Fruit fly (Drosophila melanogaster) whole organism, adult: ENCODE results near the gene CG31468.
A peak's percentile ranks its signal among the peaks of the same experiment; 100 is the strongest.

Experiments used
- CG11617 ChIP-seq: fragments of 200-800 bp; sonication (Bioruptor generic); optimal IDR thresholded peaks from 2 replicates; lab custom pipeline; 2017; ENCODE audit warnings: mild to moderate bottlenecking, missing biosample characterization, missing genetic modification reagents, missing genetic modification characterization
- CG14711 ChIP-seq: fragments of 200-800 bp; sonication (Bioruptor generic); optimal IDR thresholded peaks from 2 replicates; lab custom pipeline; 2018; ENCODE audit warnings: missing biosample characterization, mild to moderate bottlenecking, missing genetic modification characterization, moderate library complexity
- CG1620 ChIP-seq: fragments of 200-800 bp; sonication (Bioruptor generic); optimal IDR thresholded peaks from 2 replicates; lab custom pipeline; 2016; ENCODE audit warnings: missing biosample characterization, missing genetic modification characterization
- CG33017 ChIP-seq: fragments of 200-800 bp; sonication (Bioruptor generic); optimal IDR thresholded peaks from 2 replicates; lab custom pipeline; 2018; ENCODE audit warnings: missing biosample characterization, mild to moderate bottlenecking, missing genetic modification characterization, moderate library complexity
- Crg-1 ChIP-seq: fragments of 200-800 bp; sonication (Bioruptor generic); optimal IDR thresholded peaks from 2 replicates; lab custom pipeline; 2016; ENCODE audit warnings: missing biosample characterization, missing genetic modification characterization
- Hr96 ChIP-seq: fragments of 200-800 bp; sonication (Bioruptor generic); optimal IDR thresholded peaks from 2 replicates; lab custom pipeline; 2016; ENCODE audit warnings: missing biosample characterization, missing genetic modification characterization
- bab1 ChIP-seq: fragments of 200-800 bp; sonication (Bioruptor generic); optimal IDR thresholded peaks from 3 replicates; lab custom pipeline; 2019; ENCODE audit warnings: missing biosample characterization, mild to moderate bottlenecking, missing genetic modification characterization, moderate library complexity
- cic ChIP-seq: fragments of 200-800 bp; sonication (Bioruptor generic); optimal IDR thresholded peaks from 2 replicates; lab custom pipeline; 2017; ENCODE audit warnings: missing biosample characterization, mild to moderate bottlenecking, missing genetic modification characterization, moderate library complexity
- cnc ChIP-seq, 2 experiments: fragments of >200 bp; optimal IDR thresholded peaks; 2 replicates each; lab custom pipeline; 2017
- kay ChIP-seq: fragments of 200-800 bp; sonication (Bioruptor generic); peaks from one replicate; lab custom pipeline; 2016; ENCODE audit warnings: missing biosample characterization, missing genetic modification characterization, borderline replicate concordance
- pad ChIP-seq: fragments of 200-800 bp; sonication (Bioruptor generic); optimal IDR thresholded peaks from 3 replicates; lab custom pipeline; 2017; ENCODE audit warnings: missing biosample characterization, missing genetic modification characterization, mild to moderate bottlenecking, moderate library complexity, missing genetic modification reagents
- tj ChIP-seq: fragments of 200-800 bp; sonication (Bioruptor generic); optimal IDR thresholded peaks from 3 replicates; lab custom pipeline; 2017; ENCODE audit warnings: missing biosample characterization, mild to moderate bottlenecking, missing genetic modification characterization, moderate library complexity

dm6 chr3R:23732533-23732932 lies 32.4 kb upstream of the CG31468 start:
- TF ChIP-seq CG11617 (GFP tag; lab: Kevin White, UChicago): no peak
- TF ChIP-seq CG33017 (tag; lab: Kevin White, UChicago): no peak
- TF ChIP-seq tj (GFP tag; lab: Kevin White, UChicago): no peak
- TF ChIP-seq pad (GFP tag; lab: Kevin White, UChicago): no peak
- TF ChIP-seq cic: no peak
- no peak for TF ChIP-seq CG1620 (GFP tag; lab: Kevin White, UChicago)
- no peak for TF ChIP-seq bab1 (GFP tag; lab: Kevin White, UChicago)
- TF ChIP-seq CG14711 (tag; lab: Kevin White, UChicago): no peak
- TF ChIP-seq cnc (optimal IDR thresholded peaks at IDR 0.05; lab: Kevin White, UChicago): peak; percentile 83 to 97
- no peak for TF ChIP-seq Crg-1 (GFP tag; lab: Kevin White, UChicago)
- no peak for TF ChIP-seq kay (GFP tag; lab: Kevin White, UChicago)
- no peak for TF ChIP-seq Hr96 (GFP tag; lab: Kevin White, UChicago)
